Fruit fly (Drosophila melanogaster) whole organism, embryonic: ENCODE results near the gene Cow.

Experiments
- CG13424 ChIP-seq: fragments of 200-800 bp; sonication (Bioruptor generic); optimal IDR thresholded peaks from 2 replicates; lab custom pipeline; 2019; ENCODE audit warnings: missing biosample characterization, mild to moderate bottlenecking, missing genetic modification characterization, moderate library complexity
- CG13894 ChIP-seq: fragments of 200-800 bp; sonication (Bioruptor generic); optimal IDR thresholded peaks from 3 replicates; lab custom pipeline; 2018; ENCODE audit warnings: missing biosample characterization, mild to moderate bottlenecking, missing genetic modification characterization, moderate library complexity
- CG14050 ChIP-seq: fragments of 200-800 bp; sonication (Bioruptor generic); IDR thresholded peaks from 3 replicates; pipeline ENCODE4 v1.3.6; 2022; ENCODE audit warnings: missing biosample characterization, missing genetic modification characterization
- CG15011 ChIP-seq: fragments of 200-800 bp; sonication (Bioruptor generic); optimal IDR thresholded peaks from 3 replicates; lab custom pipeline; 2018; ENCODE audit warnings: missing biosample characterization, mild to moderate bottlenecking, missing genetic modification characterization
- CG1529 ChIP-seq: fragments of 200-800 bp; sonication (Bioruptor generic); optimal IDR thresholded peaks from 3 replicates; lab custom pipeline; 2018; ENCODE audit warnings: missing biosample characterization, missing genetic modification characterization
- CG15479 ChIP-seq: fragments of 200-800 bp; sonication (Bioruptor generic); optimal IDR thresholded peaks from 3 replicates; lab custom pipeline; 2019; ENCODE audit warnings: missing biosample characterization, mild to moderate bottlenecking, missing genetic modification characterization, moderate library complexity
- CG15696 ChIP-seq: fragments of 200-800 bp; sonication (Bioruptor generic); optimal IDR thresholded peaks from 2 replicates; lab custom pipeline; 2019; ENCODE audit warnings: missing biosample characterization, mild to moderate bottlenecking, missing genetic modification characterization, moderate library complexity
- CG1647 ChIP-seq: fragments of 200-800 bp; sonication (Bioruptor generic); optimal IDR thresholded peaks from 3 replicates; lab custom pipeline; 2016; ENCODE audit warnings: missing biosample characterization, missing genetic modification characterization
- CG2120 ChIP-seq: fragments of 200-800 bp; sonication (Bioruptor generic); optimal IDR thresholded peaks from 3 replicates; lab custom pipeline; 2016; ENCODE audit warnings: missing biosample characterization, missing genetic modification characterization
- CG2875 ChIP-seq: fragments of 200-800 bp; sonication (Bioruptor generic); optimal IDR thresholded peaks from 2 replicates; lab custom pipeline; 2017; ENCODE audit warnings: missing biosample characterization, mild to moderate bottlenecking, missing genetic modification characterization, missing genetic modification reagents
- CG31388 ChIP-seq: fragments of 200-800 bp; sonication (Bioruptor generic); optimal IDR thresholded peaks from 2 replicates; lab custom pipeline; 2016; ENCODE audit warnings: missing biosample characterization, missing genetic modification characterization
- CG32532 ChIP-seq: fragments of 200-800 bp; sonication (Bioruptor generic); IDR thresholded peaks from 2 replicates; pipeline ENCODE4 v1.3.6; 2022; ENCODE audit warnings: missing biosample characterization, missing genetic modification characterization
- CG33557 ChIP-seq: fragments of 200-800 bp; sonication (Bioruptor generic); optimal IDR thresholded peaks from 2 replicates; lab custom pipeline; 2019; ENCODE audit warnings: missing biosample characterization, mild to moderate bottlenecking, missing genetic modification characterization, moderate library complexity
- CG4617 ChIP-seq: fragments of 200-800 bp; sonication (Bioruptor generic); optimal IDR thresholded peaks from 3 replicates; lab custom pipeline; 2016; ENCODE audit warnings: missing biosample characterization, missing genetic modification characterization, borderline replicate concordance
- CG5180 ChIP-seq: fragments of 200-800 bp; sonication (Bioruptor generic); optimal IDR thresholded peaks from 3 replicates; lab custom pipeline; 2017; ENCODE audit warnings: missing biosample characterization, missing genetic modification characterization, mild to moderate bottlenecking, moderate library complexity, missing genetic modification reagents
- CG6175 ChIP-seq: fragments of 200-800 bp; sonication (Bioruptor generic); IDR thresholded peaks from 3 replicates; pipeline ENCODE4 v1.3.6; 2022; ENCODE audit warnings: missing biosample characterization, missing genetic modification characterization
- CG6689 ChIP-seq: fragments of 200-800 bp; sonication (Bioruptor generic); IDR thresholded peaks from 2 replicates; pipeline ENCODE4 v1.3.6; 2022; ENCODE audit warnings: missing biosample characterization, missing genetic modification characterization
- CG7372 ChIP-seq: fragments of 200-800 bp; sonication (Bioruptor generic); IDR thresholded peaks from 2 replicates; pipeline ENCODE4 v1.3.6; 2022; ENCODE audit warnings: missing biosample characterization, missing genetic modification characterization
- CG9609 ChIP-seq: fragments of 200-800 bp; sonication (Bioruptor generic); optimal IDR thresholded peaks from 3 replicates; lab custom pipeline; 2016; ENCODE audit warnings: missing biosample characterization, missing genetic modification characterization
- CG9817 ChIP-seq: fragments of 200-800 bp; sonication (Bioruptor generic); optimal IDR thresholded peaks from 2 replicates; lab custom pipeline; 2018; ENCODE audit warnings: missing biosample characterization, mild to moderate bottlenecking, missing genetic modification characterization, moderate library complexity
- Dek ChIP-seq: fragments of 200-800 bp; sonication (Bioruptor generic); optimal IDR thresholded peaks from 3 replicates; lab custom pipeline; 2019; ENCODE audit warnings: missing biosample characterization, mild to moderate bottlenecking, missing genetic modification characterization, moderate library complexity
- Dp ChIP-seq: fragments of 200-800 bp; sonication (Bioruptor generic); optimal IDR thresholded peaks from 2 replicates; lab custom pipeline; 2018; ENCODE audit warnings: missing biosample characterization, mild to moderate bottlenecking, missing genetic modification characterization, moderate library complexity
- Hr78 ChIP-seq, 2 experiments: fragments of 200-800 bp in 1 of 2; fragments of >200 bp in 1 of 2; sonication (Bioruptor generic) in 1 of 2; optimal IDR thresholded peaks; 2 replicates each; lab custom pipeline; 2017 to 2019; ENCODE audit warnings: missing biosample characterization in 2 of 2, missing genetic modification characterization in 2 of 2, mild to moderate bottlenecking in 1 of 2, moderate library complexity in 1 of 2
- Myb ChIP-seq: fragments of 200-800 bp; sonication (Bioruptor generic); optimal IDR thresholded peaks from 2 replicates; lab custom pipeline; 2016; ENCODE audit warnings: missing biosample characterization, missing genetic modification characterization
- Oaz ChIP-seq: fragments of 200-800 bp; sonication (Bioruptor generic); IDR thresholded peaks from 2 replicates; pipeline ENCODE4 v1.3.6; 2022; ENCODE audit warnings: missing biosample characterization, missing genetic modification characterization
- Six4 ChIP-seq: fragments of 200-800 bp; sonication (Bioruptor generic); optimal IDR thresholded peaks from 2 replicates; lab custom pipeline; 2016; ENCODE audit warnings: missing biosample characterization, missing genetic modification characterization
- Spps ChIP-seq: fragments of 200-800 bp; sonication (Bioruptor generic); optimal IDR thresholded peaks from 2 replicates; lab custom pipeline; 2018; ENCODE audit warnings: missing biosample characterization, mild to moderate bottlenecking, missing genetic modification characterization
- ase ChIP-seq: fragments of 200-800 bp; sonication (Bioruptor generic); IDR thresholded peaks from 3 replicates; pipeline ENCODE4 v1.3.6; 2022; ENCODE audit warnings: missing biosample characterization, missing genetic modification characterization
- ato ChIP-seq: fragments of 200-800 bp; sonication (Bioruptor generic); IDR thresholded peaks from 2 replicates; pipeline ENCODE4 v1.3.6; 2022; ENCODE audit warnings: missing biosample characterization, missing genetic modification characterization; ENCODE audit not compliant: partially characterized antibody
- bcd ChIP-seq: fragments of 200-800 bp; sonication (Bioruptor generic); optimal IDR thresholded peaks from 2 replicates; lab custom pipeline; 2017; ENCODE audit warnings: missing biosample characterization, mild to moderate bottlenecking, missing genetic modification characterization
- bowl ChIP-seq: fragments of 200-800 bp; sonication (Bioruptor generic); IDR thresholded peaks from 2 replicates; pipeline ENCODE4 v1.3.6; 2022; ENCODE audit warnings: missing biosample characterization, missing genetic modification characterization
- br ChIP-seq: fragments of >200 bp; optimal IDR thresholded peaks from 2 replicates; lab custom pipeline; 2017
- btn ChIP-seq: fragments of 200-800 bp; sonication (Bioruptor generic); optimal IDR thresholded peaks from 2 replicates; lab custom pipeline; 2016; ENCODE audit warnings: missing biosample characterization, missing genetic modification characterization
- cas ChIP-seq: fragments of 200-800 bp; sonication (Bioruptor generic); IDR thresholded peaks from 2 replicates; pipeline ENCODE4 v1.3.6; 2022; ENCODE audit warnings: missing biosample characterization, missing genetic modification characterization
- cg ChIP-seq: fragments of 200-800 bp; sonication (Bioruptor generic); optimal IDR thresholded peaks from 3 replicates; lab custom pipeline; 2019; ENCODE audit warnings: missing biosample characterization, mild to moderate bottlenecking, missing genetic modification characterization, moderate library complexity
- crp ChIP-seq, 2 experiments: fragments of 200-800 bp; sonication (Bioruptor generic); optimal IDR thresholded peaks; 2 replicates in 1 of 2; 3 replicates in 1 of 2; lab custom pipeline; 2017; ENCODE audit warnings: missing biosample characterization in 2 of 2, missing genetic modification characterization in 2 of 2, mild to moderate bottlenecking in 1 of 2, moderate library complexity in 1 of 2
- dimm ChIP-seq: fragments of 200-800 bp; sonication (Bioruptor generic); IDR thresholded peaks from 2 replicates; pipeline ENCODE4 v1.3.6; 2022; ENCODE audit warnings: missing biosample characterization, missing genetic modification characterization
- emc ChIP-seq: fragments of 200-800 bp; sonication (Bioruptor generic); optimal IDR thresholded peaks from 2 replicates; lab custom pipeline; 2016; ENCODE audit warnings: missing biosample characterization, missing genetic modification characterization
- en ChIP-seq: fragments of 200-800 bp; sonication (Bioruptor generic); optimal IDR thresholded peaks from 2 replicates; lab custom pipeline; 2016; ENCODE audit warnings: missing biosample characterization, missing genetic modification characterization
- ham ChIP-seq: fragments of 200-800 bp; sonication (Bioruptor generic); IDR thresholded peaks from 2 replicates; pipeline ENCODE4 v1.3.6; 2022; ENCODE audit warnings: missing biosample characterization, missing genetic modification characterization
- klu ChIP-seq: fragments of 200-800 bp; sonication (Bioruptor generic); IDR thresholded peaks from 2 replicates; pipeline ENCODE4 v1.3.6; 2022; ENCODE audit warnings: missing biosample characterization, missing genetic modification characterization
- kni ChIP-seq: fragments of 200-800 bp; sonication (Bioruptor generic); optimal IDR thresholded peaks from 3 replicates; lab custom pipeline; 2017; ENCODE audit warnings: mild to moderate bottlenecking, missing biosample characterization, missing genetic modification reagents, missing genetic modification characterization
- nmo ChIP-seq: fragments of 200-800 bp; sonication (Bioruptor generic); optimal IDR thresholded peaks from 2 replicates; lab custom pipeline; 2018; ENCODE audit warnings: missing biosample characterization, mild to moderate bottlenecking, missing genetic modification characterization, moderate library complexity
- p53 ChIP-seq: fragments of 200-800 bp; sonication (Bioruptor generic); optimal IDR thresholded peaks from 2 replicates; lab custom pipeline; 2016; ENCODE audit warnings: missing biosample characterization, missing genetic modification characterization
- pzg ChIP-seq: fragments of 200-800 bp; sonication (Bioruptor generic); optimal IDR thresholded peaks from 3 replicates; lab custom pipeline; 2018; ENCODE audit warnings: missing biosample characterization, mild to moderate bottlenecking, missing genetic modification characterization, moderate library complexity
- so ChIP-seq: fragments of 200-800 bp; sonication (Bioruptor generic); IDR thresholded peaks from 3 replicates; pipeline ENCODE4 v1.3.6; 2022; ENCODE audit warnings: missing biosample characterization, missing genetic modification characterization
- tgo ChIP-seq: fragments of 200-800 bp; sonication (Bioruptor generic); IDR thresholded peaks from 3 replicates; pipeline ENCODE4 v1.3.6; 2022; ENCODE audit warnings: missing biosample characterization, missing genetic modification characterization
- tin ChIP-seq: fragments of 200-800 bp; sonication (Bioruptor generic); optimal IDR thresholded peaks from 3 replicates; lab custom pipeline; 2016; ENCODE audit warnings: missing biosample characterization, missing genetic modification characterization
- tll ChIP-seq, 2 experiments: fragments of 200-800 bp in 1 of 2; fragments of >200 bp in 1 of 2; sonication (Bioruptor generic) in 1 of 2; optimal IDR thresholded peaks; 2 replicates each; lab custom pipeline; 2017 to 2019; ENCODE audit warnings: missing biosample characterization in 2 of 2, missing genetic modification characterization in 2 of 2, mild to moderate bottlenecking in 1 of 2, moderate library complexity in 1 of 2
- yki ChIP-seq: fragments of >200 bp; optimal IDR thresholded peaks from 3 replicates; lab custom pipeline; 2018
- zfh2 ChIP-seq: fragments of 200-800 bp; sonication (Bioruptor generic); optimal IDR thresholded peaks from 2 replicates; lab custom pipeline; 2016; ENCODE audit warnings: missing biosample characterization, missing genetic modification characterization

The Cow gene

DNA sequence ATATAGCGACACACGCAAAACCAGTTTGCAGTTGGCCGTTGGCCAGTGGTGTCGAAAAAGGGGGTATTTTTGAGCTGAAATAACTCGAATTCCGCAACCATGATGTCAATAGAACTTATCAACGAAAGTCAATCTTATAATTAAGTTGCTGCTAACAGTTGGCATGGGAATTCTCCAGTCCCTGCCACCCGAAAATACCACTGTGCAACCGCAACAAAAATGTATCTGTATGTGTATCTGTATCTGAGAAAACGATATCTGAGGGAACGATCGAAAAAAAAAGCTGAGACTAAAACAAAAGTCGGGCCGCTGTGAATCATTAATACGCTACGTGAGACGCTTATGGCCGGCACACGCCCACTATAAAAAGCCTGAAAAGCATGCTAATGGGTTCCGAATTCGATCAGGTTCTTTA lies 66.0 kb downstream of the Cow start (continued):
- peak; percentile 42 for TF ChIP-seq CG9609 (GFP tag; lab: Kevin White, UChicago)
- TF ChIP-seq CG1529 (GFP tag; lab: Kevin White, UChicago), result no peak
- no peak for TF ChIP-seq CG15479 (GFP tag; lab: Kevin White, UChicago)
- peak; percentile 27 for TF ChIP-seq CG13424 (tag; lab: Kevin White, UChicago)
- no peak for TF ChIP-seq pzg
- TF ChIP-seq br (lab: Kevin White, UChicago), result no peak
- no peak for TF ChIP-seq Spps (tag; lab: Kevin White, UChicago)
- peak; percentile 17 for TF ChIP-seq cg (GFP tag; lab: Kevin White, UChicago)
- TF ChIP-seq en (GFP tag; lab: Kevin White, UChicago), result no peak
- TF ChIP-seq CG33557 (GFP tag; lab: Kevin White, UChicago), result no peak
- TF ChIP-seq ham (GFP tag; lab: Robert Waterston, UW), result no peak
- TF ChIP-seq Dek, result peak; percentile 20
- no peak for TF ChIP-seq dimm
- no peak for TF ChIP-seq Hr78 (GFP tag; optimal IDR thresholded peaks at IDR 0.05; lab: Kevin White, UChicago)
- TF ChIP-seq CG15011 (GFP tag; lab: Kevin White, UChicago), result no peak
- peak; percentile 83 for TF ChIP-seq CG2120
- TF ChIP-seq CG14050 (GFP tag; lab: Robert Waterston, UW), result peak; percentile 17; the same call in 1 of the 3 replicates
- no peak for TF ChIP-seq btn
- TF ChIP-seq crp (GFP tag; optimal IDR thresholded peaks at IDR 0.05; lab: Kevin White, UChicago), result no peak
- TF ChIP-seq kni, result no peak
- TF ChIP-seq Myb, result peak; percentile 50
- peak; percentile 43 for TF ChIP-seq CG9817 (tag; lab: Kevin White, UChicago)
- no peak for TF ChIP-seq yki (lab: Kevin White, UChicago)
- peak; percentile 8; the same call in 1 of the 3 replicates for TF ChIP-seq CG6175 (GFP tag; lab: Robert Waterston, UW)
- TF ChIP-seq ase (GFP tag; lab: Robert Waterston, UW), result peak; percentile 45; the same call in 1 of the 3 replicates
- peak; percentile 57; the same call in 2 of the 3 replicates for TF ChIP-seq tgo (GFP tag; lab: Robert Waterston, UW)
- no peak for TF ChIP-seq klu (GFP tag; lab: Robert Waterston, UW)
- TF ChIP-seq zfh2 (GFP tag; lab: Kevin White, UChicago), result peak; percentile 70
- TF ChIP-seq CG32532 (GFP tag; lab: Robert Waterston, UW), result peak; percentile 84
- TF ChIP-seq bcd (GFP tag; lab: Kevin White, UChicago), result peak; percentile 7
- no peak for TF ChIP-seq CG1647 (GFP tag; lab: Kevin White, UChicago)
- TF ChIP-seq CG2875 (GFP tag; lab: Kevin White, UChicago), result no peak
- TF ChIP-seq cas (GFP tag; lab: Robert Waterston, UW), result no peak
- peak; percentile 14 for TF ChIP-seq nmo (GFP tag; lab: Kevin White, UChicago)
- no peak for TF ChIP-seq emc
- 0 out of 2 replicates have a peak, but pooled peaks have one; percentile 30 for TF ChIP-seq CG6689 (GFP tag; lab: Robert Waterston, UW)
- TF ChIP-seq CG5180 (GFP tag; lab: Kevin White, UChicago), result no peak
- TF ChIP-seq so (GFP tag; lab: Robert Waterston, UW), result 0 out of 3 replicates have a peak, but pooled peaks have one; percentile 50
- no peak for TF ChIP-seq tll (GFP tag; optimal IDR thresholded peaks at IDR 0.05; lab: Kevin White, UChicago)
- TF ChIP-seq bowl, result no peak; the same call in 1 of the 2 replicates
- TF ChIP-seq Six4, result no peak
- no peak for TF ChIP-seq ato (GFP tag; lab: Robert Waterston, UW)
- no peak for TF ChIP-seq Dp (GFP tag; lab: Kevin White, UChicago)
- no peak for TF ChIP-seq CG4617 (GFP tag; lab: Kevin White, UChicago)
- peak; percentile 26; the same call in 1 of the 2 replicates for TF ChIP-seq CG7372 (GFP tag; lab: Robert Waterston, UW)
- no peak for TF ChIP-seq tin (GFP tag; lab: Kevin White, UChicago)
- no peak for TF ChIP-seq CG31388 (GFP tag; lab: Kevin White, UChicago)
- TF ChIP-seq Oaz (GFP tag; lab: Robert Waterston, UW), result no peak
- TF ChIP-seq CG15696, result no peak
- no peak for TF ChIP-seq CG13894 (tag; lab: Kevin White, UChicago)
- no peak for TF ChIP-seq p53
